Fruit fly (Drosophila melanogaster): ENCODE results near the gene noc.

Gene noc

dm6 chr2L:14442144-14443038 is 48.3 kb upstream of the noc start (continued):
- TF ChIP-seq Asciz (GFP tag; optimal IDR thresholded peaks at IDR 0.05), result peak; percentile 20
- TF ChIP-seq abd-A (tag; optimal IDR thresholded peaks at IDR 0.05), result peak; percentile 38
- peak; percentile 7 for TF ChIP-seq salm (tag; optimal IDR thresholded peaks at IDR 0.05)
- peak; percentile 23 for TF ChIP-seq CG18262 (tag; optimal IDR thresholded peaks at IDR 0.05)
- TF ChIP-seq dpn (GFP tag; optimal IDR thresholded peaks at IDR 0.05), result no peak
- peak; percentile 32 for TF ChIP-seq Sox100B (GFP tag; optimal IDR thresholded peaks at IDR 0.05)
- peak; percentile 1 for TF ChIP-seq zen (tag; optimal IDR thresholded peaks at IDR 0.05)
- TF ChIP-seq rib (GFP tag; IDR thresholded peaks at IDR 0.05), result 0 out of 2 replicates have a peak, but pooled peaks have one; percentile 16
- peak; percentile 76 for TF ChIP-seq Med (GFP tag)
- TF ChIP-seq D (optimal IDR thresholded peaks at IDR 0.05), result peak; percentile 55
- peak; percentile 21 for TF ChIP-seq D (GFP tag; optimal IDR thresholded peaks at IDR 0.05)
- peak; percentile 13 for TF ChIP-seq unpg (GFP tag; optimal IDR thresholded peaks at IDR 0.05)
- TF ChIP-seq nerfin-1 (tag; optimal IDR thresholded peaks at IDR 0.05), result peak; percentile 20
- TF ChIP-seq ap (GFP tag; IDR thresholded peaks at IDR 0.05), result no peak
- peak; percentile 4 for TF ChIP-seq fd96Cb (tag; optimal IDR thresholded peaks at IDR 0.05)
- peak; percentile 20 for TF ChIP-seq gem (tag; optimal IDR thresholded peaks at IDR 0.05)
- TF ChIP-seq sd (tag; optimal IDR thresholded peaks at IDR 0.05), result peak; percentile 25
- TF ChIP-seq twi (tag; optimal IDR thresholded peaks at IDR 0.05), result peak; percentile 66
- TF ChIP-seq CG7271 (tag; optimal IDR thresholded peaks at IDR 0.05), result peak; percentile 43
- TF ChIP-seq Stat92E (GFP tag; optimal IDR thresholded peaks at IDR 0.05), result peak in 1 of 3 experiments; percentile 50
- TF ChIP-seq da (GFP tag; optimal IDR thresholded peaks at IDR 0.05), result no peak
- TF ChIP-seq CG2678 (tag; optimal IDR thresholded peaks at IDR 0.05), result peak; percentile 9
- peak; percentile 65 for TF ChIP-seq kni (GFP tag; optimal IDR thresholded peaks at IDR 0.05)
- TF ChIP-seq CG10267 (tag; optimal IDR thresholded peaks at IDR 0.05), result peak; percentile 11
- peak; percentile 39 for TF ChIP-seq CG6254 (GFP tag; optimal IDR thresholded peaks at IDR 0.05)
- peak; percentile 13 for TF ChIP-seq Hey (tag; optimal IDR thresholded peaks at IDR 0.05)
- TF ChIP-seq CG5245 (GFP tag; optimal IDR thresholded peaks at IDR 0.05), result no peak
- TF ChIP-seq tll (GFP tag; optimal IDR thresholded peaks at IDR 0.05), result peak in 1 of 2 experiments; percentile 8
- 0 out of 3 replicates have a peak, but pooled peaks have one; percentile 5 for TF ChIP-seq CG2199 (GFP tag; IDR thresholded peaks at IDR 0.05)
- peak; percentile 66 for TF ChIP-seq pros (GFP tag; optimal IDR thresholded peaks at IDR 0.05)
- peak; percentile 13 for TF ChIP-seq CG7839 (tag; optimal IDR thresholded peaks at IDR 0.05)
- no peak for TF ChIP-seq CG13287 (GFP tag; IDR thresholded peaks at IDR 0.05; ENCODE audit: partially characterized antibody)
- TF ChIP-seq Abd-B (GFP tag; optimal IDR thresholded peaks at IDR 0.05), result peak; percentile 37
- TF ChIP-seq bsh (GFP tag; optimal IDR thresholded peaks at IDR 0.05), result peak in 1 of 2 experiments; percentile 24
- TF ChIP-seq PHDP (tag; optimal IDR thresholded peaks at IDR 0.05), result peak; percentile 33
- TF ChIP-seq cad (GFP tag; optimal IDR thresholded peaks at IDR 0.05), result peak; percentile 55
- peak; percentile 58; the same call in 2 of the 3 replicates for TF ChIP-seq ci (GFP tag; IDR thresholded peaks at IDR 0.05)

Data from whole organism, embryonic.